Fruit fly (Drosophila melanogaster) whole organism, embryonic: ENCODE measurements around the gene nudE.
A peak's percentile ranks its signal among the peaks of the same experiment; 100 is the strongest.

Source experiments
- Ada2b ChIP-seq: fragments of 200-800 bp; sonication (Bioruptor generic); IDR thresholded peaks from 2 replicates; pipeline ENCODE4 v1.3.6; 2022; ENCODE audit warnings: missing biosample characterization, missing genetic modification characterization
- CG10462 ChIP-seq: fragments of 200-800 bp; sonication (Bioruptor generic); optimal IDR thresholded peaks from 2 replicates; lab custom pipeline; 2016; ENCODE audit warnings: missing biosample characterization, missing genetic modification characterization
- CG12219 ChIP-seq: fragments of 200-800 bp; sonication (Bioruptor generic); optimal IDR thresholded peaks from 3 replicates; lab custom pipeline; 2018; ENCODE audit warnings: missing biosample characterization, mild to moderate bottlenecking, missing genetic modification characterization
- CG12659 ChIP-seq: fragments of 200-800 bp; sonication (Bioruptor generic); optimal IDR thresholded peaks from 3 replicates; lab custom pipeline; 2017; ENCODE audit warnings: mild to moderate bottlenecking, missing biosample characterization, missing genetic modification reagents, missing genetic modification characterization
- CG13624 ChIP-seq: fragments of 200-800 bp; sonication (Bioruptor generic); optimal IDR thresholded peaks from 2 replicates; lab custom pipeline; 2016; ENCODE audit warnings: missing biosample characterization, missing genetic modification characterization
- CG13775 ChIP-seq: fragments of 200-800 bp; sonication (Bioruptor generic); optimal IDR thresholded peaks from 3 replicates; lab custom pipeline; 2017; ENCODE audit warnings: missing biosample characterization, mild to moderate bottlenecking, missing genetic modification characterization
- CG14050 ChIP-seq: fragments of 200-800 bp; sonication (Bioruptor generic); IDR thresholded peaks from 3 replicates; pipeline ENCODE4 v1.3.6; 2022; ENCODE audit warnings: missing biosample characterization, missing genetic modification characterization
- CG14860 ChIP-seq: fragments of 200-800 bp; sonication (Bioruptor generic); IDR thresholded peaks from 3 replicates; pipeline ENCODE4 v1.3.6; 2022; ENCODE audit warnings: missing biosample characterization, missing genetic modification characterization; ENCODE audit not compliant: partially characterized antibody
- CG16813 ChIP-seq: fragments of 200-800 bp; sonication (Bioruptor generic); IDR thresholded peaks from 3 replicates; pipeline ENCODE4 v1.3.6; 2022; ENCODE audit warnings: missing biosample characterization, missing genetic modification characterization; ENCODE audit not compliant: partially characterized antibody
- CG17385 ChIP-seq: fragments of 200-800 bp; sonication (Bioruptor generic); optimal IDR thresholded peaks from 3 replicates; lab custom pipeline; 2018; ENCODE audit warnings: missing biosample characterization, mild to moderate bottlenecking, missing genetic modification characterization
- CG18011 ChIP-seq: fragments of 200-800 bp; sonication (Bioruptor generic); optimal IDR thresholded peaks from 2 replicates; lab custom pipeline; 2017; ENCODE audit warnings: missing biosample characterization, missing genetic modification characterization, mild to moderate bottlenecking, moderate library complexity, missing genotype
- CG18619 ChIP-seq: fragments of 200-800 bp; sonication (Bioruptor generic); optimal IDR thresholded peaks from 3 replicates; lab custom pipeline; 2017; ENCODE audit warnings: missing biosample characterization, mild to moderate bottlenecking, missing genetic modification characterization
- CG30020 ChIP-seq: fragments of 200-800 bp; optimal IDR thresholded peaks from 2 replicates; lab custom pipeline; 2019; ENCODE audit warnings: missing biosample characterization, mild to moderate bottlenecking, missing genetic modification characterization, moderate library complexity
- CG31441 ChIP-seq: fragments of 200-800 bp; sonication (Bioruptor generic); IDR thresholded peaks from 2 replicates; pipeline ENCODE4 v1.3.6; 2022; ENCODE audit warnings: missing biosample characterization, missing genetic modification characterization
- CG3163 ChIP-seq: fragments of 200-800 bp; sonication (Bioruptor generic); optimal IDR thresholded peaks from 3 replicates; lab custom pipeline; 2016; ENCODE audit warnings: missing biosample characterization, missing genetic modification characterization
- CG33557 ChIP-seq: fragments of 200-800 bp; sonication (Bioruptor generic); optimal IDR thresholded peaks from 2 replicates; lab custom pipeline; 2019; ENCODE audit warnings: missing biosample characterization, mild to moderate bottlenecking, missing genetic modification characterization, moderate library complexity
- CG4282 ChIP-seq: fragments of 200-800 bp; sonication (Bioruptor generic); optimal IDR thresholded peaks from 2 replicates; lab custom pipeline; 2016; ENCODE audit warnings: missing biosample characterization, missing genetic modification characterization
- CG4360 ChIP-seq: fragments of 200-800 bp; sonication (Bioruptor generic); IDR thresholded peaks from 2 replicates; pipeline ENCODE4 v1.3.6; 2022; ENCODE audit warnings: missing biosample characterization, missing genetic modification characterization
- CG43689 ChIP-seq: fragments of 200-800 bp; sonication (Bioruptor generic); IDR thresholded peaks from 2 replicates; pipeline ENCODE4 v1.3.6; 2022; ENCODE audit warnings: missing biosample characterization, missing genetic modification characterization
- CG4424 ChIP-seq: fragments of 200-800 bp; sonication (Bioruptor generic); optimal IDR thresholded peaks from 3 replicates; lab custom pipeline; 2016; ENCODE audit warnings: missing biosample characterization, missing genetic modification characterization
- CG7745 ChIP-seq: fragments of 200-800 bp; sonication (Bioruptor generic); optimal IDR thresholded peaks from 2 replicates; lab custom pipeline; 2018; ENCODE audit warnings: missing biosample characterization, mild to moderate bottlenecking, missing genetic modification characterization, moderate library complexity
- CG8924 ChIP-seq: fragments of 200-800 bp; optimal IDR thresholded peaks from 3 replicates; lab custom pipeline; 2019; ENCODE audit warnings: missing biosample characterization, mild to moderate bottlenecking, missing genetic modification characterization, moderate library complexity
- CTCF ChIP-seq: fragments of 200-800 bp; sonication (Bioruptor generic); optimal IDR thresholded peaks from 2 replicates; lab custom pipeline; 2017; ENCODE audit warnings: missing biosample characterization, mild to moderate bottlenecking, missing genetic modification characterization, moderate library complexity
- CoRest ChIP-seq: fragments of 200-800 bp; sonication (Bioruptor generic); optimal IDR thresholded peaks from 3 replicates; lab custom pipeline; 2018; ENCODE audit warnings: missing biosample characterization, mild to moderate bottlenecking, missing genetic modification characterization, moderate library complexity
- Dfd ChIP-seq, 2 experiments: fragments of >200 bp; optimal IDR thresholded peaks; 2 replicates each; lab custom pipeline; 2017; ENCODE audit warnings: missing biosample characterization in 2 of 2, missing genetic modification characterization in 2 of 2
- HLH4C ChIP-seq: fragments of 200-800 bp; sonication (Bioruptor generic); IDR thresholded peaks from 3 replicates; pipeline ENCODE4 v1.3.6; 2022; ENCODE audit warnings: missing biosample characterization, missing genetic modification characterization; ENCODE audit not compliant: partially characterized antibody
- Hey ChIP-seq: fragments of 200-800 bp; sonication (Bioruptor generic); optimal IDR thresholded peaks from 3 replicates; lab custom pipeline; 2018; ENCODE audit warnings: missing biosample characterization, mild to moderate bottlenecking, missing genetic modification characterization
- Hr39 ChIP-seq: fragments of >200 bp; optimal IDR thresholded peaks from 2 replicates; lab custom pipeline; 2017
- Kr ChIP-seq: fragments of 200-800 bp; sonication (Bioruptor generic); optimal IDR thresholded peaks from 2 replicates; lab custom pipeline; 2017; ENCODE audit warnings: missing biosample characterization, mild to moderate bottlenecking, missing genetic modification characterization
- NC2α ChIP-seq: fragments of 200-800 bp; sonication (Bioruptor generic); optimal IDR thresholded peaks from 2 replicates; lab custom pipeline; 2016; ENCODE audit warnings: missing biosample characterization, missing genetic modification characterization
- NC2β ChIP-seq: fragments of 200-800 bp; sonication (Bioruptor generic); optimal IDR thresholded peaks from 2 replicates; lab custom pipeline; 2016; ENCODE audit warnings: missing biosample characterization, missing genetic modification characterization
- Nf-YB ChIP-seq: fragments of 200-800 bp; sonication (Bioruptor generic); optimal IDR thresholded peaks from 3 replicates; lab custom pipeline; 2019; ENCODE audit warnings: missing biosample characterization, mild to moderate bottlenecking, missing genetic modification characterization, moderate library complexity
- Nf-YC ChIP-seq: fragments of 200-800 bp; optimal IDR thresholded peaks from 3 replicates; lab custom pipeline; 2019; ENCODE audit warnings: missing biosample characterization, mild to moderate bottlenecking, missing genetic modification characterization, moderate library complexity
- Sin3A ChIP-seq: fragments of >200 bp; optimal IDR thresholded peaks from 2 replicates; lab custom pipeline; 2018
- Sox102F ChIP-seq: fragments of 200-800 bp; sonication (Bioruptor generic); optimal IDR thresholded peaks from 2 replicates; lab custom pipeline; 2018; ENCODE audit warnings: missing biosample characterization, mild to moderate bottlenecking, missing genetic modification characterization, moderate library complexity
- Spps ChIP-seq: fragments of 200-800 bp; sonication (Bioruptor generic); optimal IDR thresholded peaks from 2 replicates; lab custom pipeline; 2018; ENCODE audit warnings: missing biosample characterization, mild to moderate bottlenecking, missing genetic modification characterization
- al ChIP-seq: fragments of 200-800 bp; sonication (Bioruptor generic); IDR thresholded peaks from 2 replicates; pipeline ENCODE4 v1.3.6; 2022; ENCODE audit warnings: missing biosample characterization, missing genetic modification characterization
- br ChIP-seq: fragments of >200 bp; optimal IDR thresholded peaks from 2 replicates; lab custom pipeline; 2017
- btn ChIP-seq: fragments of 200-800 bp; sonication (Bioruptor generic); optimal IDR thresholded peaks from 2 replicates; lab custom pipeline; 2016; ENCODE audit warnings: missing biosample characterization, missing genetic modification characterization
- chinmo ChIP-seq: fragments of 200-800 bp; sonication (Bioruptor generic); IDR thresholded peaks from 4 replicates; pipeline ENCODE4 v1.3.6; 2022; ENCODE audit warnings: missing biosample characterization, missing genetic modification characterization; ENCODE audit not compliant: partially characterized antibody
- croc ChIP-seq: fragments of 200-800 bp; sonication (Bioruptor generic); conservative IDR thresholded peaks from 3 replicates; pipeline ENCODE4 v1.3.6; 2022; ENCODE audit warnings: missing biosample characterization, missing genetic modification characterization
- dimm ChIP-seq: fragments of 200-800 bp; sonication (Bioruptor generic); IDR thresholded peaks from 2 replicates; pipeline ENCODE4 v1.3.6; 2022; ENCODE audit warnings: missing biosample characterization, missing genetic modification characterization
- gcm ChIP-seq: fragments of 200-800 bp; sonication (Bioruptor generic); optimal IDR thresholded peaks from 2 replicates; lab custom pipeline; 2019; ENCODE audit warnings: missing biosample characterization, mild to moderate bottlenecking, missing genetic modification characterization, moderate library complexity
- gcm2 ChIP-seq: fragments of 200-800 bp; sonication (Bioruptor generic); optimal IDR thresholded peaks from 2 replicates; lab custom pipeline; 2016; ENCODE audit warnings: missing biosample characterization, missing genetic modification characterization
- gt ChIP-seq: fragments of 200-800 bp; sonication (Bioruptor generic); IDR thresholded peaks from 2 replicates; pipeline ENCODE4 v1.3.6; 2022; ENCODE audit warnings: missing biosample characterization, missing genetic modification characterization
- h ChIP-seq: fragments of >200 bp; optimal IDR thresholded peaks from 2 replicates; lab custom pipeline; 2017
- jumu ChIP-seq: fragments of 200-800 bp; sonication (Bioruptor generic); optimal IDR thresholded peaks from 3 replicates; lab custom pipeline; 2016; ENCODE audit warnings: missing biosample characterization, missing genetic modification characterization
- nerfin-1 ChIP-seq: fragments of 200-800 bp; sonication (Bioruptor generic); optimal IDR thresholded peaks from 3 replicates; lab custom pipeline; 2019; ENCODE audit warnings: missing biosample characterization, mild to moderate bottlenecking, missing genetic modification characterization, moderate library complexity
- onecut ChIP-seq: fragments of 200-800 bp; sonication (Bioruptor generic); IDR thresholded peaks from 2 replicates; pipeline ENCODE4 v1.3.6; 2022; ENCODE audit warnings: missing biosample characterization, missing genetic modification characterization
- row ChIP-seq: fragments of 200-800 bp; sonication (Bioruptor generic); IDR thresholded peaks from 3 replicates; pipeline ENCODE4 v1.3.6; 2022; ENCODE audit warnings: missing biosample characterization, missing genetic modification characterization
- yki ChIP-seq: fragments of >200 bp; optimal IDR thresholded peaks from 3 replicates; lab custom pipeline; 2018
- zfh2 ChIP-seq: fragments of 200-800 bp; sonication (Bioruptor generic); optimal IDR thresholded peaks from 2 replicates; lab custom pipeline; 2016; ENCODE audit warnings: missing biosample characterization, missing genetic modification characterization

Gene nudE

dm6 chr3L:9854583-9855519 lies 44.2 kb upstream of the nudE start, which contains the start of gene RasGAP1 (continued):
- TF ChIP-seq CG17385 (GFP tag; lab: Kevin White, UChicago) (peak; percentile 83), chinmo (peak; percentile 94; the same call in 2 of the 4 replicates), gt (GFP tag; lab: Robert Waterston, UW) (no peak), NC2β (GFP tag; lab: Kevin White, UChicago) (no peak), CG31441 (GFP tag; lab: Robert Waterston, UW) (no peak), gcm (GFP tag; lab: Kevin White, UChicago) (no peak), Sin3A (lab: Kevin White, UChicago) (peak; percentile 94), CG10462 (GFP tag; lab: Kevin White, UChicago) (no peak), onecut (no peak), CG13775 (no peak), Sox102F (GFP tag; lab: Kevin White, UChicago) (no peak), CG30020 (tag; lab: Kevin White, UChicago) (peak; percentile 20), Hey (tag; lab: Kevin White, UChicago) (no peak), CG4424 (no peak), yki (lab: Kevin White, UChicago) (no peak), zfh2 (no peak), Hr39 (lab: Kevin White, UChicago) (no peak), CG14050 (GFP tag; lab: Robert Waterston, UW) (no peak), CG13624 (GFP tag; lab: Kevin White, UChicago) (peak; percentile 47), row (GFP tag; lab: Robert Waterston, UW) (peak; percentile 11; the same call in 2 of the 3 replicates), nerfin-1 (peak; percentile 62), CG14860 (GFP tag; lab: Robert Waterston, UW) (no peak), croc (no peak), CoRest (tag; lab: Kevin White, UChicago) (peak; percentile 7), CG4360 (GFP tag; lab: Robert Waterston, UW) (peak; percentile 88), CG12659 (GFP tag; lab: Kevin White, UChicago) (peak; percentile 36), Kr (GFP tag; lab: Kevin White, UChicago) (no peak), Nf-YC (tag; lab: Kevin White, UChicago) (peak; percentile 9), CG7745 (tag; lab: Kevin White, UChicago) (no peak), jumu (peak; percentile 18), al (GFP tag; lab: Robert Waterston, UW) (no peak), CG33557 (no peak), dimm (GFP tag; lab: Robert Waterston, UW) (no peak), Spps (tag; lab: Kevin White, UChicago) (no peak), br (no peak), CG43689 (GFP tag; lab: Robert Waterston, UW) (no peak), NC2α (GFP tag; lab: Kevin White, UChicago) (no peak), CG18619 (GFP tag; lab: Kevin White, UChicago) (no peak), CG3163 (GFP tag; lab: Kevin White, UChicago) (no peak), Nf-YB (no peak), Dfd (GFP tag; optimal IDR thresholded peaks at IDR 0.05; lab: Kevin White, UChicago) (no peak), btn (GFP tag; lab: Kevin White, UChicago) (no peak), CG4282 (GFP tag; lab: Kevin White, UChicago) (no peak), HLH4C (GFP tag; lab: Robert Waterston, UW) (peak; percentile 54; the same call in 2 of the 3 replicates), CG16813 (peak; percentile 40; the same call in 1 of the 3 replicates), gcm2 (GFP tag; lab: Kevin White, UChicago) (no peak), h (no peak), CG18011 (peak; percentile 98), CG8924 (tag; lab: Kevin White, UChicago) (no peak), CG12219 (GFP tag; lab: Kevin White, UChicago) (peak; percentile 18), CTCF (GFP tag; lab: Kevin White, UChicago) (peak; percentile 5), Ada2b (GFP tag; lab: Robert Waterston, UW) (no peak)
